Fruit fly (Drosophila melanogaster) Kc167 (cell line): ENCODE measurements around the gene CROT.

Experiments used
- Myc ChIP-seq: fragments of >200 bp; optimal IDR thresholded peaks from 2 replicates; lab custom pipeline; 2017; ENCODE audit warnings: missing external identifiers
- Sin3A ChIP-seq: fragments of >200 bp; optimal IDR thresholded peaks from 2 replicates; lab custom pipeline; 2018; ENCODE audit warnings: missing external identifiers
- h ChIP-seq: fragments of >200 bp; optimal IDR thresholded peaks from 3 replicates; lab custom pipeline; 2018; ENCODE audit warnings: missing external identifiers
- insv ChIP-seq: fragments of >200 bp; optimal IDR thresholded peaks from 3 replicates; lab custom pipeline; 2018; ENCODE audit warnings: missing external identifiers
- psq ChIP-seq: fragments of >200 bp; optimal IDR thresholded peaks from 2 replicates; lab custom pipeline; 2017; ENCODE audit warnings: missing external identifiers
- ttk ChIP-seq: sonication (Bioruptor generic); optimal IDR thresholded peaks from 2 replicates; lab custom pipeline; 2017; ENCODE audit warnings: missing external identifiers

CROT gene

dm6 chr3R:27694018-27694417, 12.5 kb downstream of the CROT start, which contains the start of gene CG43319:
Gene CG43319, plus strand, starts transcription at chr3R:27694318.
- no peak for TF ChIP-seq insv (lab: Kevin White, UChicago)
- TF ChIP-seq Myc = no peak
- TF ChIP-seq Sin3A (lab: Kevin White, UChicago) = no peak
- no peak for TF ChIP-seq ttk (lab: Kevin White, UChicago)
- no peak for TF ChIP-seq psq
- no peak for TF ChIP-seq h

- TF ChIP-seq h (no peak), ttk (lab: Kevin White, UChicago) (no peak), psq (no peak), insv (lab: Kevin White, UChicago) (no peak), Sin3A (lab: Kevin White, UChicago) (no peak), Myc (no peak)
Measured at dm6 chr3R:27692645-27693307, 13.8 kb downstream of the CROT start.

- no peak for TF ChIP-seq insv (lab: Kevin White, UChicago)
- no peak for TF ChIP-seq Myc
- TF ChIP-seq Sin3A (lab: Kevin White, UChicago) = no peak
- TF ChIP-seq psq = no peak
- no peak for TF ChIP-seq h
- TF ChIP-seq ttk (lab: Kevin White, UChicago) = no peak
Measured at dm6 chr3R:27688034-27688433, 18.5 kb downstream of the CROT start, which contains the start of gene CG31055. Gene CG31055, minus strand, starts transcription at chr3R:27688134.

dm6 chr3R:27685539-27686012, 21.0 kb downstream of the CROT start, which contains the start of gene CG12880:
Gene CG12880, plus strand, starts transcription at chr3R:27685962.
- no peak for TF ChIP-seq Sin3A (lab: Kevin White, UChicago)
- TF ChIP-seq h = no peak
- TF ChIP-seq ttk (lab: Kevin White, UChicago) = no peak
- TF ChIP-seq psq = no peak
- TF ChIP-seq insv (lab: Kevin White, UChicago) = no peak
- no peak for TF ChIP-seq Myc

dm6 chr3R:27685074-27685473, 21.5 kb downstream of the CROT start:
- TF ChIP-seq h (no peak), Sin3A (lab: Kevin White, UChicago) (no peak), psq (no peak), Myc (no peak), ttk (lab: Kevin White, UChicago) (no peak), insv (lab: Kevin White, UChicago) (no peak)

dm6 chr3R:27681799-27682198, 24.8 kb downstream of the CROT start, which contains the start of gene Sce:
Gene Sce, minus strand, starts transcription at chr3R:27682029.
- TF ChIP-seq Myc = no peak
- no peak for TF ChIP-seq psq
- TF ChIP-seq h = no peak

- TF ChIP-seq ttk (lab: Kevin White, UChicago) (no peak), h (no peak), insv (lab: Kevin White, UChicago) (no peak), Sin3A (lab: Kevin White, UChicago) (no peak), Myc (no peak), psq (no peak)
Measured at dm6 chr3R:27679667-27680066, 26.9 kb downstream of the CROT start.

- TF ChIP-seq Myc = no peak
- TF ChIP-seq h = no peak
- TF ChIP-seq Sin3A (lab: Kevin White, UChicago) = no peak
- TF ChIP-seq psq = no peak
- no peak for TF ChIP-seq ttk (lab: Kevin White, UChicago)
- no peak for TF ChIP-seq insv (lab: Kevin White, UChicago)
Measured at dm6 chr3R:27679019-27679418, 27.5 kb downstream of the CROT start, which contains the start of gene CG12883. Gene CG12883, plus strand, starts transcription at chr3R:27679291.

- TF ChIP-seq ttk (lab: Kevin White, UChicago) (no peak), insv (lab: Kevin White, UChicago) (no peak), Myc (no peak), h (no peak), psq (no peak), Sin3A (lab: Kevin White, UChicago) (no peak)
Measured at dm6 chr3R:27677174-27677726, 29.3 kb downstream of the CROT start, which contains the start of gene Hsdl2. Gene Hsdl2, plus strand, starts transcription at chr3R:27677522.

- TF ChIP-seq ttk (lab: Kevin White, UChicago) (no peak), h (no peak), Sin3A (lab: Kevin White, UChicago) (no peak)
Measured at dm6 chr3R:27662857-27663256, 43.7 kb downstream of the CROT start.

- TF ChIP-seq h (no peak), psq (no peak), ttk (lab: Kevin White, UChicago) (no peak), Sin3A (lab: Kevin White, UChicago) (no peak), insv (lab: Kevin White, UChicago) (no peak), Myc (no peak)
Measured at dm6 chr3R:27661971-27662489, 44.5 kb downstream of the CROT start, which contains the start of gene unc80. Gene unc80, plus strand, starts transcription at chr3R:27662439.

- no peak for TF ChIP-seq psq
- no peak for TF ChIP-seq h
- TF ChIP-seq insv (lab: Kevin White, UChicago) = no peak
- no peak for TF ChIP-seq ttk (lab: Kevin White, UChicago)
- no peak for TF ChIP-seq Sin3A (lab: Kevin White, UChicago)
- TF ChIP-seq Myc = no peak
Measured at dm6 chr3R:27661389-27661788, 45.2 kb downstream of the CROT start.
